Fruit fly (Drosophila melanogaster): ENCODE results near the gene CG5577.

The CG5577 gene

DNA sequence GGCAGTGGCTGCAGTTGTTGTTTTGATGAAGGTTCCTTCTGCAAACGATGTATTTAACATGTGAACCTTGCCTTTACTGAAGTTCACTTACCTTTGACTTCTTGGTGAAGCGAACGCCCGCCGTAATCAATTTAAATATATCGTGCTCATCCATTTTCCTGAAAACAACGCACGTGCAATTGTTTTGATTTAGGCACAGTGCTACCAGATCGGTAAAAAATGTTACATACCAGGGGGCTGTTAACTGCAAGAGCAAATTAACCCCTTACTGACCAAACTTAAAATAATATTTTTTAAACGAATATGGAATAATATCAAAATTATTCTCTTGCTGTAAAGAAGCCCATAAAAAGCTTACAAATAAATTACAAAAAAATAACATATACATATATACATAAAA, 36.7 kb downstream of the CG5577 start, which contains the start of gene ais:
TSS of gene ais (minus strand) at position 205 of the 400 bp plus-strand sequence.
- TF ChIP-seq CG34406 (GFP tag; optimal IDR thresholded peaks at IDR 0.05) (peak; percentile 9), dsx (GFP tag; optimal IDR thresholded peaks at IDR 0.05; ENCODE audit: poor library complexity, severe bottlenecking) (no peak), CG8319 (GFP tag; optimal IDR thresholded peaks at IDR 0.05) (no peak), esn (GFP tag; optimal IDR thresholded peaks at IDR 0.05) (peak; percentile 41), CG10631 (GFP tag; optimal IDR thresholded peaks at IDR 0.05) (no peak), CG6854 (GFP tag; optimal IDR thresholded peaks at IDR 0.05) (no peak), CG3032 (tag; optimal IDR thresholded peaks at IDR 0.05) (no peak), CG16779 (tag; optimal IDR thresholded peaks at IDR 0.05) (no peak), lz (GFP tag; optimal IDR thresholded peaks at IDR 0.05) (peak; percentile 23), CG6792 (GFP tag; optimal IDR thresholded peaks at IDR 0.05) (no peak), svp (GFP tag) (no peak), Gug (GFP tag; IDR thresholded peaks at IDR 0.05) (no peak), acj6 (GFP tag; optimal IDR thresholded peaks at IDR 0.05) (peak; percentile 17), Ets96B (tag; optimal IDR thresholded peaks at IDR 0.05) (no peak), CG31627 (GFP tag; optimal IDR thresholded peaks at IDR 0.05) (peak; percentile 10), achi (GFP tag; optimal IDR thresholded peaks at IDR 0.05) (no peak), Eip93F (GFP tag; optimal IDR thresholded peaks at IDR 0.05) (no peak), Hr39 (GFP tag; optimal IDR thresholded peaks at IDR 0.05) (peak; percentile 28), OdsH (GFP tag; optimal IDR thresholded peaks at IDR 0.05) (peak; percentile 42), pdm3 (GFP tag; optimal IDR thresholded peaks at IDR 0.05) (no peak), topi (GFP tag; optimal IDR thresholded peaks at IDR 0.05) (no peak), Eip75B (GFP tag; optimal IDR thresholded peaks at IDR 0.05) (no peak), CG15336 (GFP tag; IDR thresholded peaks at IDR 0.05) (no peak), CG1621 (tag; optimal IDR thresholded peaks at IDR 0.05) (no peak), Met (GFP tag; optimal IDR thresholded peaks at IDR 0.05) (no peak), Smox (GFP tag; optimal IDR thresholded peaks at IDR 0.05) (no peak)

DNA sequence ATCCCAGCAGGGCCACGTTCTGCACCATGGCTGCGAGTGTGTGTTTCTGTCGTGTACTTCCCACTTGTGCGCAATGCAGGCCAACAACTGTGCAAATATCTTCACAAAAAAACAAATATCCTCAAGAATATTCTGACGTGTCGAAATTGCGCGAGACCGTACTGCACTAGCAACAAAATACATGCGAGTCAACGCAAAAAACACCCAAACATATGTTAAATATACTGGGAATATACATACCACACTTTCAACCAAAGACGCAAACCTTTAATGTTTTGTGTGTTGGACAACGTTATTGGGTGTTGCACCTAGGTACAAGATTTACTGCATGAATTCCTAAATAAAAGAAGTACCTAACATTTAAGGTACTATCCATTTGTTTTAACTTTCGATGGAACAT, 39.1 kb downstream of the CG5577 start, which contains the start of gene NUCB1:
TSS of gene NUCB1 (minus strand) at position 173 of the 400 bp plus-strand sequence.
- no peak for TF ChIP-seq CG3032 (tag; optimal IDR thresholded peaks at IDR 0.05)
- TF ChIP-seq cyc (GFP tag; optimal IDR thresholded peaks at IDR 0.05), result peak; percentile 30
- no peak for TF ChIP-seq fd59A (GFP tag; optimal IDR thresholded peaks at IDR 0.05)
- no peak for TF ChIP-seq Sox15 (GFP tag; optimal IDR thresholded peaks at IDR 0.05)
- no peak for TF ChIP-seq topi (GFP tag; optimal IDR thresholded peaks at IDR 0.05)
- no peak for TF ChIP-seq CG34406 (GFP tag; optimal IDR thresholded peaks at IDR 0.05)
- no peak for TF ChIP-seq CG11902 (GFP tag; optimal IDR thresholded peaks at IDR 0.05)
- no peak for TF ChIP-seq CG10669 (GFP tag; optimal IDR thresholded peaks at IDR 0.05)
- peak; percentile 82 for TF ChIP-seq fkh (GFP tag; optimal IDR thresholded peaks at IDR 0.05)
- no peak for TF ChIP-seq CG8632 (GFP tag; optimal IDR thresholded peaks at IDR 0.05)
- no peak for TF ChIP-seq dac (GFP tag; optimal IDR thresholded peaks at IDR 0.05)
- no peak for TF ChIP-seq Gug (GFP tag; IDR thresholded peaks at IDR 0.05)
- no peak for TF ChIP-seq spab (GFP tag; optimal IDR thresholded peaks at IDR 0.05)
- TF ChIP-seq pdm3 (GFP tag; optimal IDR thresholded peaks at IDR 0.05), result no peak
- no peak for TF ChIP-seq CG6163 (GFP tag; IDR thresholded peaks at IDR 0.05)
- peak; percentile 34; the same call in 2 of the 3 replicates for TF ChIP-seq eg (GFP tag; IDR thresholded peaks at IDR 0.05)
- no peak for TF ChIP-seq Blimp-1 (GFP tag; optimal IDR thresholded peaks at IDR 0.05)
- no peak for TF ChIP-seq CG1621 (tag; optimal IDR thresholded peaks at IDR 0.05)
- peak; percentile 13 for TF ChIP-seq CG31627 (GFP tag; optimal IDR thresholded peaks at IDR 0.05)
- no peak for TF ChIP-seq CG8119 (GFP tag; IDR thresholded peaks at IDR 0.05)
- TF ChIP-seq CG6808 (GFP tag; optimal IDR thresholded peaks at IDR 0.05), result no peak
- TF ChIP-seq Hr39 (GFP tag; optimal IDR thresholded peaks at IDR 0.05), result peak; percentile 15
- no peak for TF ChIP-seq Lpt (GFP tag; optimal IDR thresholded peaks at IDR 0.05)
- TF ChIP-seq salr (GFP tag; optimal IDR thresholded peaks at IDR 0.05), result no peak
- no peak for TF ChIP-seq Ets21C (GFP tag; optimal IDR thresholded peaks at IDR 0.05)
- TF ChIP-seq net (GFP tag; optimal IDR thresholded peaks at IDR 0.05), result no peak
- TF ChIP-seq OdsH (GFP tag; optimal IDR thresholded peaks at IDR 0.05), result no peak
- no peak for TF ChIP-seq Eip78C (GFP tag)
- TF ChIP-seq achi (GFP tag; optimal IDR thresholded peaks at IDR 0.05), result no peak
- TF ChIP-seq CG4318 (GFP tag; optimal IDR thresholded peaks at IDR 0.05), result no peak
- TF ChIP-seq ss (GFP tag; optimal IDR thresholded peaks at IDR 0.05), result no peak
- TF ChIP-seq Hr4 (GFP tag; optimal IDR thresholded peaks at IDR 0.05), result no peak
- no peak for TF ChIP-seq Met (GFP tag; optimal IDR thresholded peaks at IDR 0.05)
- TF ChIP-seq esn (GFP tag; optimal IDR thresholded peaks at IDR 0.05), result no peak
- no peak for TF ChIP-seq dsx (GFP tag; optimal IDR thresholded peaks at IDR 0.05; ENCODE audit: poor library complexity, severe bottlenecking)
- TF ChIP-seq lz (GFP tag; optimal IDR thresholded peaks at IDR 0.05), result peak; percentile 14
- no peak for TF ChIP-seq CG32006 (GFP tag; optimal IDR thresholded peaks at IDR 0.05)
- no peak for TF ChIP-seq Ets96B (tag; optimal IDR thresholded peaks at IDR 0.05)

Measured in whole organism, prepupa.